Fruit fly (Drosophila melanogaster): ENCODE measurements around the gene Wnt4.

Wnt4 gene

dm6 chr2L:7306782-7307181 lies 29.8 kb upstream of the Wnt4 start, which contains the start of gene wg (continued):
- TF ChIP-seq hbn (GFP tag; IDR thresholded peaks at IDR 0.05; ENCODE audit: partially characterized antibody) (no peak), CG2202 (tag; optimal IDR thresholded peaks at IDR 0.05) (peak; percentile 10), stwl (tag; optimal IDR thresholded peaks at IDR 0.05) (peak; percentile 32), CG8290 (GFP tag; optimal IDR thresholded peaks at IDR 0.05) (peak; percentile 56), CG8290 (tag; optimal IDR thresholded peaks at IDR 0.05) (peak in 1 of 2 experiments; percentile 43), sob (GFP tag; IDR thresholded peaks at IDR 0.05) (peak; percentile 67), Ets65A (GFP tag) (no peak), Adf1 (GFP tag; IDR thresholded peaks at IDR 0.05) (peak; percentile 76), gsb-n (tag; optimal IDR thresholded peaks at IDR 0.05) (peak; percentile 15), CG2199 (GFP tag; IDR thresholded peaks at IDR 0.05) (peak; percentile 88), lola (GFP tag; optimal IDR thresholded peaks at IDR 0.05) (peak in 1 of 3 experiments; percentile 16), ems (GFP tag; optimal IDR thresholded peaks at IDR 0.05) (no peak), Scr (GFP tag; IDR thresholded peaks at IDR 0.05; ENCODE audit: partially characterized antibody) (peak; percentile 42; the same call in 1 of the 2 replicates), insv (GFP tag; optimal IDR thresholded peaks at IDR 0.05) (peak in 1 of 2 experiments; percentile 85), chif (GFP tag; optimal IDR thresholded peaks at IDR 0.05) (peak in 1 of 2 experiments; percentile 47), mirr (GFP tag; optimal IDR thresholded peaks at IDR 0.05) (peak; percentile 50), NC2β (GFP tag; optimal IDR thresholded peaks at IDR 0.05) (peak; percentile 14), Mes4 (GFP tag; optimal IDR thresholded peaks at IDR 0.05) (peak; percentile 43), CG13624 (GFP tag; optimal IDR thresholded peaks at IDR 0.05) (peak; percentile 36), Dad (GFP tag; optimal IDR thresholded peaks at IDR 0.05) (no peak), unc-4 (GFP tag; IDR thresholded peaks at IDR 0.05; ENCODE audit: partially characterized antibody) (peak; percentile 15; the same call in 1 of the 2 replicates), Hr39 (optimal IDR thresholded peaks at IDR 0.05) (no peak), HmgD (GFP tag; optimal IDR thresholded peaks at IDR 0.05) (peak; percentile 69), Fer1 (GFP tag; optimal IDR thresholded peaks at IDR 0.05) (no peak), fru (optimal IDR thresholded peaks at IDR 0.05) (no peak)

- TF ChIP-seq caup (GFP tag; optimal IDR thresholded peaks at IDR 0.05; ENCODE audit: severe bottlenecking), result no peak
- TF ChIP-seq cad (GFP tag; optimal IDR thresholded peaks at IDR 0.05), result peak; percentile 76
- TF ChIP-seq prd (optimal IDR thresholded peaks at IDR 0.05), result no peak
- TF ChIP-seq prd (GFP tag; IDR thresholded peaks at IDR 0.05), result peak; percentile 53; the same call in 2 of the 3 replicates
- no peak for TF ChIP-seq Sox102F (GFP tag; optimal IDR thresholded peaks at IDR 0.05)
- TF ChIP-seq zen (tag; optimal IDR thresholded peaks at IDR 0.05), result peak; percentile 27
- no peak for TF ChIP-seq pros (GFP tag; optimal IDR thresholded peaks at IDR 0.05)
Observed at dm6 chr2L:7304331-7304730, 27.4 kb upstream of the Wnt4 start.

dm6 chr2L:7303256-7303655 lies 26.3 kb upstream of the Wnt4 start:
- no peak for TF ChIP-seq CG31224 (GFP tag; IDR thresholded peaks at IDR 0.05)
- no peak for TF ChIP-seq fd64A (GFP tag; optimal IDR thresholded peaks at IDR 0.05)
- TF ChIP-seq ewg (GFP tag; optimal IDR thresholded peaks at IDR 0.05), result no peak
- TF ChIP-seq ci (GFP tag; IDR thresholded peaks at IDR 0.05), result no peak
- no peak for TF ChIP-seq Abd-B (GFP tag; optimal IDR thresholded peaks at IDR 0.05)
- TF ChIP-seq CG30431 (GFP tag; optimal IDR thresholded peaks at IDR 0.05), result no peak
- TF ChIP-seq dan (GFP tag; IDR thresholded peaks at IDR 0.05), result no peak
- peak; percentile 69 for TF ChIP-seq Nf-YC (tag; optimal IDR thresholded peaks at IDR 0.05)
- peak; percentile 59 for TF ChIP-seq Neu2 (GFP tag; optimal IDR thresholded peaks at IDR 0.05; ENCODE audit: borderline replicate concordance)
- TF ChIP-seq CG12744 (GFP tag; optimal IDR thresholded peaks at IDR 0.05), result no peak
- no peak for TF ChIP-seq cas (GFP tag; IDR thresholded peaks at IDR 0.05)
- no peak for TF ChIP-seq CG4854 (GFP tag; optimal IDR thresholded peaks at IDR 0.05)
- peak; percentile 85 for TF ChIP-seq Nf-YB (GFP tag; optimal IDR thresholded peaks at IDR 0.05)
- TF ChIP-seq ssp (GFP tag; IDR thresholded peaks at IDR 0.05), result no peak
- TF ChIP-seq croc (GFP tag; conservative IDR thresholded peaks at IDR 0.05), result no peak
- no peak for TF ChIP-seq ken (GFP tag; IDR thresholded peaks at IDR 0.05)
- TF ChIP-seq org-1 (GFP tag; optimal IDR thresholded peaks at IDR 0.05), result no peak
- TF ChIP-seq gcm (GFP tag; optimal IDR thresholded peaks at IDR 0.05), result no peak
- TF ChIP-seq CG32772 (GFP tag; IDR thresholded peaks at IDR 0.05), result no peak
- TF ChIP-seq CG8478 (optimal IDR thresholded peaks at IDR 0.05), result no peak

Measured in whole organism, embryonic.